Worm (Caenorhabditis elegans) whole organism, late embryonic: Measurements from ENCODE around the gene C14A6.7.

Experiments used
- F13H6.1 ChIP-seq: sonication (generic microtip); optimal IDR thresholded peaks from 2 replicates; lab custom pipeline; 2016; ENCODE audit warnings: missing genetic modification characterization, missing compliant biosample characterization
- ceh-34 ChIP-seq: sonication (generic microtip); optimal IDR thresholded peaks from 2 replicates; lab custom pipeline; 2016; ENCODE audit warnings: mild to moderate bottlenecking, missing genetic modification characterization, missing compliant biosample characterization
- dmd-4 ChIP-seq: sonication (generic microtip); optimal IDR thresholded peaks from 2 replicates; lab custom pipeline; 2016; ENCODE audit warnings: borderline replicate concordance, missing genetic modification characterization, missing compliant biosample characterization
- dve-1 ChIP-seq: sonication (generic microtip); optimal IDR thresholded peaks from 2 replicates; lab custom pipeline; 2017; ENCODE audit warnings: antibody characterized with exemption, mild to moderate bottlenecking, missing genetic modification characterization, missing compliant biosample characterization
- fkh-10 ChIP-seq: fragments of 150-350 bp; optimal IDR thresholded peaks from 2 replicates; lab custom pipeline; 2014; ENCODE audit warnings: missing biosample characterization, missing genetic modification reagents, missing genetic modification characterization
- hlh-15 ChIP-seq: sonication (generic microtip); optimal IDR thresholded peaks from 2 replicates; lab custom pipeline; 2016; ENCODE audit warnings: missing genetic modification characterization, missing compliant biosample characterization
- lim-6 ChIP-seq: sonication (generic microtip); optimal IDR thresholded peaks from 2 replicates; lab custom pipeline; 2016; ENCODE audit warnings: missing genetic modification characterization, missing compliant biosample characterization
- lin-11 ChIP-seq: fragments of 200-800 bp; sonication (Bioruptor generic); optimal IDR thresholded peaks from 2 replicates; lab custom pipeline; 2018; ENCODE audit warnings: mild to moderate bottlenecking, missing genetic modification characterization, missing compliant biosample characterization
- pat-9 ChIP-seq: fragments of 200-800 bp; sonication (Bioruptor generic); optimal IDR thresholded peaks from 2 replicates; lab custom pipeline; 2018; ENCODE audit warnings: mild to moderate bottlenecking, missing genetic modification characterization, moderate library complexity, missing compliant biosample characterization
- pha-4 ChIP-seq: fragments of 150-350 bp; optimal IDR thresholded peaks from 2 replicates; lab custom pipeline; 2018; ENCODE audit warnings: missing biosample characterization, missing genetic modification reagents, missing genetic modification characterization
- pros-1 ChIP-seq: fragments of 150-350 bp; optimal IDR thresholded peaks from 2 replicates; lab custom pipeline; 2014; ENCODE audit warnings: missing biosample characterization, missing genetic modification reagents, missing genetic modification characterization
- rnt-1 ChIP-seq: sonication (generic microtip); optimal IDR thresholded peaks from 2 replicates; lab custom pipeline; 2016; ENCODE audit warnings: missing genetic modification characterization, missing compliant biosample characterization
- syd-9 ChIP-seq: sonication (generic microtip); optimal IDR thresholded peaks from 2 replicates; lab custom pipeline; 2016; ENCODE audit warnings: mild to moderate bottlenecking, missing genetic modification characterization, moderate library complexity, missing compliant biosample characterization
- unc-55 ChIP-seq: sonication (generic microtip); optimal IDR thresholded peaks from 2 replicates; lab custom pipeline; 2017; ENCODE audit warnings: missing biosample characterization, missing genetic modification reagents, missing genetic modification characterization

DNA sequence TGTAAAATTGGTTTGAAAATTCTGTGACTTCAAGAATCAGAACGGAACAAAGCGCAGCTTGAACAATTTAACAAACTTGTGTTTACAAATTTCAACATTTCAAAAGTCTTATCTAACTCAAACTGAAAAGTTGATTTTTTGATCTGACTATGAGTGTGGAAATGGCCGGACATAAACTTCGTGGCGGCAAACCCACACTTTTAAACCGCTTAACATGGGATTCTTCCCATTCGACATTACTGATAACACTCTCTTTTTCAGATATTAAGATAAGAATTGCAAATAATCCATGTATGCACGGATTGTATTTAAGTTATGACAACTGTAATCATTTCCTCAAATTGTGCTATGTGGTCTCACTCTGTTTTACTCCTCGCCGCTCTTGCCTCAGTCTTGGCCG lies 23.0 kb upstream of the C14A6.7 start, which contains the start of gene clec-42:
- TF ChIP-seq dmd-4 (tag; lab: Kevin White, UChicago) = no peak
- no peak for TF ChIP-seq dve-1 (tag; lab: Kevin White, UChicago)
- TF ChIP-seq syd-9 (tag; lab: Kevin White, UChicago) = no peak
- no peak for TF ChIP-seq unc-55 (GFP tag; lab: Kevin White, UChicago)
- TF ChIP-seq lim-6 (tag; lab: Kevin White, UChicago) = no peak
- TF ChIP-seq ceh-34 (tag; lab: Kevin White, UChicago) = no peak
- no peak for TF ChIP-seq rnt-1 (tag; lab: Kevin White, UChicago)
- no peak for TF ChIP-seq fkh-10 (GFP tag; lab: Kevin White, UChicago)
- TF ChIP-seq pat-9 (tag; lab: Kevin White, UChicago) = no peak
- TF ChIP-seq pha-4 (tag; lab: Kevin White, UChicago) = no peak
- TF ChIP-seq pros-1 (tag; lab: Kevin White, UChicago) = no peak
- no peak for TF ChIP-seq lin-11
- no peak for TF ChIP-seq hlh-15 (tag; lab: Kevin White, UChicago)
- TF ChIP-seq F13H6.1 (tag; lab: Kevin White, UChicago) = no peak
